Fruit fly (Drosophila melanogaster) whole organism, prepupa: ENCODE data around the gene Acp36DE.

Experiments
- CG10631 ChIP-seq: fragments of 200-800 bp; sonication (Bioruptor generic); optimal IDR thresholded peaks from 2 replicates; lab custom pipeline; 2016; ENCODE audit warnings: missing biosample characterization, missing genetic modification characterization
- CG11294 ChIP-seq: fragments of 200-800 bp; sonication (Bioruptor generic); IDR thresholded peaks from 2 replicates; pipeline ENCODE4 v1.3.6; 2022; ENCODE audit warnings: missing biosample characterization, missing genetic modification characterization
- CG11762 ChIP-seq: fragments of 200-800 bp; sonication (Bioruptor generic); optimal IDR thresholded peaks from 3 replicates; lab custom pipeline; 2016; ENCODE audit warnings: missing biosample characterization, missing genetic modification characterization; ENCODE audit not compliant: insufficient read depth
- CG11902 ChIP-seq: fragments of 200-800 bp; sonication (Bioruptor generic); optimal IDR thresholded peaks from 3 replicates; lab custom pipeline; 2016; ENCODE audit warnings: missing biosample characterization, missing genetic modification characterization
- CG15336 ChIP-seq: fragments of 200-800 bp; sonication (Bioruptor generic); IDR thresholded peaks from 2 replicates; pipeline ENCODE4 v1.3.6; 2022; ENCODE audit warnings: missing biosample characterization, missing genetic modification characterization
- CG1621 ChIP-seq: fragments of 200-800 bp; sonication (Bioruptor generic); optimal IDR thresholded peaks from 3 replicates; lab custom pipeline; 2018; ENCODE audit warnings: missing biosample characterization, mild to moderate bottlenecking, missing genetic modification characterization
- CG31627 ChIP-seq: fragments of 200-800 bp; sonication (Bioruptor generic); optimal IDR thresholded peaks from 3 replicates; lab custom pipeline; 2016; ENCODE audit warnings: missing biosample characterization, missing genetic modification characterization
- CG34406 ChIP-seq: fragments of 200-800 bp; sonication (Bioruptor generic); optimal IDR thresholded peaks from 3 replicates; lab custom pipeline; 2016; ENCODE audit warnings: missing biosample characterization, missing genetic modification characterization
- CG3919 ChIP-seq: fragments of 200-800 bp; sonication (Bioruptor generic); optimal IDR thresholded peaks from 3 replicates; lab custom pipeline; 2016; ENCODE audit warnings: missing biosample characterization, missing genetic modification characterization
- CG6163 ChIP-seq: fragments of 200-800 bp; sonication (Bioruptor generic); IDR thresholded peaks from 3 replicates; pipeline ENCODE4 v1.3.6; 2022; ENCODE audit warnings: missing biosample characterization, missing genetic modification characterization
- CG6276 ChIP-seq: fragments of 200-800 bp; sonication (Bioruptor generic); optimal IDR thresholded peaks from 2 replicates; lab custom pipeline; 2017; ENCODE audit warnings: missing biosample characterization, mild to moderate bottlenecking, missing genetic modification characterization
- CG6792 ChIP-seq: fragments of 200-800 bp; sonication (Bioruptor generic); optimal IDR thresholded peaks from 3 replicates; lab custom pipeline; 2016; ENCODE audit warnings: missing biosample characterization, missing genetic modification characterization
- CG7368 ChIP-seq: fragments of 200-800 bp; sonication (Bioruptor generic); optimal IDR thresholded peaks from 3 replicates; lab custom pipeline; 2016; ENCODE audit warnings: missing biosample characterization, missing genetic modification characterization
- CG8319 ChIP-seq: fragments of 200-800 bp; sonication (Bioruptor generic); optimal IDR thresholded peaks from 3 replicates; lab custom pipeline; 2016; ENCODE audit warnings: missing biosample characterization, missing genetic modification characterization
- CG8632 ChIP-seq: fragments of 200-800 bp; sonication (Bioruptor generic); optimal IDR thresholded peaks from 3 replicates; lab custom pipeline; 2016; ENCODE audit warnings: missing biosample characterization, missing genetic modification characterization
- CG9139 ChIP-seq: fragments of 200-800 bp; sonication (Bioruptor generic); optimal IDR thresholded peaks from 3 replicates; lab custom pipeline; 2017; ENCODE audit warnings: missing biosample characterization, mild to moderate bottlenecking, missing genetic modification characterization
- Eip75B ChIP-seq: fragments of 200-800 bp; sonication (Bioruptor generic); optimal IDR thresholded peaks from 3 replicates; lab custom pipeline; 2016; ENCODE audit warnings: missing biosample characterization, missing genetic modification characterization
- Eip78C ChIP-seq: fragments of 200-800 bp; sonication (Bioruptor generic); peaks from one replicate; lab custom pipeline; 2016; ENCODE audit warnings: missing biosample characterization, missing genetic modification characterization
- Eip93F ChIP-seq: fragments of 200-800 bp; sonication (Bioruptor generic); optimal IDR thresholded peaks from 2 replicates; lab custom pipeline; 2016; ENCODE audit warnings: missing biosample characterization, mild to moderate bottlenecking, missing genetic modification characterization
- Ets21C ChIP-seq: fragments of 200-800 bp; sonication (Bioruptor generic); optimal IDR thresholded peaks from 3 replicates; lab custom pipeline; 2016; ENCODE audit warnings: missing biosample characterization, missing genetic modification characterization
- Ets96B ChIP-seq: fragments of 200-800 bp; optimal IDR thresholded peaks from 2 replicates; lab custom pipeline; 2019; ENCODE audit warnings: missing biosample characterization, mild to moderate bottlenecking, missing genetic modification characterization, moderate library complexity
- Gug ChIP-seq: fragments of 200-800 bp; sonication (Bioruptor generic); IDR thresholded peaks from 2 replicates; pipeline ENCODE4 v1.3.6; 2022; ENCODE audit warnings: missing biosample characterization, missing genetic modification characterization
- Hr39 ChIP-seq: fragments of 200-800 bp; sonication (Bioruptor generic); optimal IDR thresholded peaks from 2 replicates; lab custom pipeline; 2016; ENCODE audit warnings: missing biosample characterization, missing genetic modification characterization
- Met ChIP-seq: fragments of 200-800 bp; sonication (Bioruptor generic); optimal IDR thresholded peaks from 3 replicates; lab custom pipeline; 2016; ENCODE audit warnings: missing biosample characterization, missing genetic modification characterization
- Smox ChIP-seq: fragments of 200-800 bp; sonication (Bioruptor generic); optimal IDR thresholded peaks from 3 replicates; lab custom pipeline; 2016; ENCODE audit warnings: missing biosample characterization, missing genetic modification characterization
- Sox15 ChIP-seq: fragments of 200-800 bp; sonication (Bioruptor generic); optimal IDR thresholded peaks from 3 replicates; lab custom pipeline; 2016; ENCODE audit warnings: missing biosample characterization, missing genetic modification characterization
- dac ChIP-seq: fragments of 200-800 bp; sonication (Bioruptor generic); optimal IDR thresholded peaks from 2 replicates; lab custom pipeline; 2017; ENCODE audit warnings: missing biosample characterization, mild to moderate bottlenecking, missing genetic modification characterization
- dsx ChIP-seq: fragments of 200-800 bp; optimal IDR thresholded peaks from 3 replicates; lab custom pipeline; 2019; ENCODE audit warnings: missing biosample characterization, mild to moderate bottlenecking, missing genetic modification characterization, moderate library complexity; ENCODE audit not compliant: poor library complexity, severe bottlenecking
- eg ChIP-seq: fragments of 200-800 bp; sonication (Bioruptor generic); IDR thresholded peaks from 3 replicates; pipeline ENCODE4 v1.3.6; 2022; ENCODE audit warnings: missing biosample characterization, missing genetic modification characterization
- esn ChIP-seq: fragments of 200-800 bp; sonication (Bioruptor generic); optimal IDR thresholded peaks from 2 replicates; lab custom pipeline; 2016; ENCODE audit warnings: missing biosample characterization, mild to moderate bottlenecking, missing genetic modification characterization, moderate library complexity
- fd59A ChIP-seq: fragments of 200-800 bp; sonication (Bioruptor generic); optimal IDR thresholded peaks from 2 replicates; lab custom pipeline; 2017; ENCODE audit warnings: missing biosample characterization, mild to moderate bottlenecking, missing genetic modification characterization, missing genetic modification reagents
- fd85E ChIP-seq: fragments of 200-800 bp; sonication (Bioruptor generic); optimal IDR thresholded peaks from 3 replicates; lab custom pipeline; 2016; ENCODE audit warnings: missing biosample characterization, missing genetic modification characterization
- lz ChIP-seq: fragments of 200-800 bp; sonication (Bioruptor generic); optimal IDR thresholded peaks from 3 replicates; lab custom pipeline; 2016; ENCODE audit warnings: missing biosample characterization, missing genetic modification characterization
- net ChIP-seq: fragments of 200-800 bp; sonication (Bioruptor generic); optimal IDR thresholded peaks from 3 replicates; lab custom pipeline; 2016; ENCODE audit warnings: missing biosample characterization, missing genetic modification characterization
- pdm3 ChIP-seq: fragments of 200-800 bp; sonication (Bioruptor generic); optimal IDR thresholded peaks from 3 replicates; lab custom pipeline; 2016; ENCODE audit warnings: missing biosample characterization, missing genetic modification characterization
- salr ChIP-seq, 2 experiments: fragments of 200-800 bp; sonication (Bioruptor generic); optimal IDR thresholded peaks; 3 replicates each; lab custom pipeline; 2016 to 2018; ENCODE audit warnings: missing biosample characterization in 2 of 2, missing genetic modification characterization in 2 of 2, mild to moderate bottlenecking in 1 of 2
- spab ChIP-seq: fragments of 200-800 bp; sonication (Bioruptor generic); optimal IDR thresholded peaks from 2 replicates; lab custom pipeline; 2017; ENCODE audit warnings: missing biosample characterization, mild to moderate bottlenecking, missing genetic modification characterization, missing genetic modification reagents
- svp ChIP-seq: fragments of 200-800 bp; sonication (Bioruptor generic); peaks from one replicate; lab custom pipeline; 2016; ENCODE audit warnings: missing biosample characterization, missing genetic modification characterization
- vri ChIP-seq: fragments of 200-800 bp; sonication (Bioruptor generic); optimal IDR thresholded peaks from 3 replicates; lab custom pipeline; 2016; ENCODE audit warnings: missing biosample characterization, mild to moderate bottlenecking, missing genetic modification characterization

Gene Acp36DE

dm6 chr2L:18358928-18359327 is at the start of gene Acp36DE:
Gene Acp36DE, minus strand, starts transcription at chr2L:18359028.
- no peak for TF ChIP-seq CG10631
- TF ChIP-seq pdm3 (GFP tag; lab: Kevin White, UChicago): no peak
- TF ChIP-seq Hr39 (GFP tag; lab: Kevin White, UChicago): no peak
- TF ChIP-seq CG6276 (GFP tag; lab: Kevin White, UChicago): no peak
- TF ChIP-seq fd85E (GFP tag; lab: Kevin White, UChicago): no peak
- no peak for TF ChIP-seq CG11294 (GFP tag; lab: Robert Waterston, UW)
- TF ChIP-seq CG31627 (GFP tag; lab: Kevin White, UChicago): no peak
- TF ChIP-seq Sox15 (GFP tag; lab: Kevin White, UChicago): no peak
- TF ChIP-seq CG11762 (GFP tag; lab: Kevin White, UChicago): no peak
- no peak for TF ChIP-seq CG7368
- no peak for TF ChIP-seq net (GFP tag; lab: Kevin White, UChicago)
- no peak for TF ChIP-seq vri (GFP tag; lab: Kevin White, UChicago)
- TF ChIP-seq CG3919 (GFP tag; lab: Kevin White, UChicago): no peak

- TF ChIP-seq Met (no peak), svp (GFP tag; lab: Kevin White, UChicago) (no peak), eg (GFP tag; lab: Robert Waterston, UW) (no peak), CG15336 (GFP tag; lab: Robert Waterston, UW) (no peak), Gug (GFP tag; lab: Robert Waterston, UW) (no peak), CG9139 (GFP tag; lab: Kevin White, UChicago) (no peak), Eip93F (GFP tag; lab: Kevin White, UChicago) (no peak)
Measured at dm6 chr2L:18395274-18395823, 36.5 kb upstream of the Acp36DE start.

- TF ChIP-seq fd85E (GFP tag; lab: Kevin White, UChicago): no peak
- TF ChIP-seq esn (GFP tag; lab: Kevin White, UChicago): no peak
- TF ChIP-seq Ets96B (tag; lab: Kevin White, UChicago): no peak
- no peak for TF ChIP-seq Gug (GFP tag; lab: Robert Waterston, UW)
- no peak for TF ChIP-seq Eip75B (GFP tag; lab: Kevin White, UChicago)
- TF ChIP-seq Smox (GFP tag; lab: Kevin White, UChicago): no peak
- TF ChIP-seq lz: no peak
- no peak for TF ChIP-seq salr (GFP tag; optimal IDR thresholded peaks at IDR 0.05; lab: Kevin White, UChicago)
- no peak for TF ChIP-seq Ets21C (GFP tag; lab: Kevin White, UChicago)
- no peak for TF ChIP-seq CG34406 (GFP tag; lab: Kevin White, UChicago)
Measured at dm6 chr2L:18389987-18390386, 31.2 kb upstream of the Acp36DE start.

dm6 chr2L:18387749-18388148 is 28.9 kb upstream of the Acp36DE start:
- TF ChIP-seq dsx (GFP tag; lab: Kevin White, UChicago) (no peak), Eip78C (GFP tag; lab: Kevin White, UChicago) (no peak), esn (GFP tag; lab: Kevin White, UChicago) (no peak), CG8632 (GFP tag; lab: Kevin White, UChicago) (no peak), spab (no peak), CG6792 (GFP tag; lab: Kevin White, UChicago) (no peak), Smox (GFP tag; lab: Kevin White, UChicago) (no peak), CG34406 (GFP tag; lab: Kevin White, UChicago) (no peak), Met (no peak), fd59A (no peak), eg (GFP tag; lab: Robert Waterston, UW) (no peak), CG6163 (GFP tag; lab: Robert Waterston, UW) (no peak), Eip75B (GFP tag; lab: Kevin White, UChicago) (no peak), CG8319 (GFP tag; lab: Kevin White, UChicago) (no peak), CG11902 (GFP tag; lab: Kevin White, UChicago) (no peak), CG1621 (tag; lab: Kevin White, UChicago) (no peak), dac (no peak)
- TF ChIP-seq, all 60 proteins: peak for 0
